Worm (Caenorhabditis elegans): ENCODE data around the gene gcy-13.

DNA sequence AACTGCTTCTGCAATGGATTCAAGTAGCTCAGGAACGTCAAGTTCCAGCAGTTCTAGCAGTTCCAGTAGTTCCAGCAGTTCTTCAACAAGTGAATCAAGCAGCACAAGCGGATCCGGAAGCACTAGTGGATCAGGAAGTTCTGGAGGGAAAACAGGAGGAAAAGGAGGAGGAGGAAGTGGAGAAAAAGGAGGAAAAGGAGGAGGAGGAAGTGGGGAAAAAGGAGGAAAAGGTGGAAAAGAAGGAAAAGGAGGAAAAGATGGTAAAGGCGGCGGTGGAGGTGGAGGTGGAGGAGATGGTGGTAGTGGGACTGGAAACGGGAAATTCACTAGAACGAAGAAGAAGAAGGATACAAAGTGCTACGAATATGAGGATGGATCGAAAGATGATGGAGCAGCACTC, 37.2 kb upstream of the gcy-13 start:
- TF ChIP-seq lir-3 (tag; optimal IDR thresholded peaks at IDR 0.05; ENCODE audit: poor library complexity), result no peak
- TF ChIP-seq unc-62 (GFP tag; optimal IDR thresholded peaks at IDR 0.05), result no peak
- no peak for TF ChIP-seq lin-15B (tag; optimal IDR thresholded peaks at IDR 0.05)
- TF ChIP-seq pax-3 (tag; optimal IDR thresholded peaks at IDR 0.05), result no peak
- TF ChIP-seq elt-2 (tag; optimal IDR thresholded peaks at IDR 0.05), result no peak
- TF ChIP-seq nhr-76 (tag; optimal IDR thresholded peaks at IDR 0.05), result no peak
- no peak for TF ChIP-seq vab-15 (tag; optimal IDR thresholded peaks at IDR 0.05)
- no peak for TF ChIP-seq blmp-1 (tag; optimal IDR thresholded peaks at IDR 0.05)
- TF ChIP-seq nhr-20 (tag; optimal IDR thresholded peaks at IDR 0.05), result no peak
- TF ChIP-seq tlp-1 (tag; optimal IDR thresholded peaks at IDR 0.05), result no peak
- no peak for TF ChIP-seq dpl-1 (GFP tag; optimal IDR thresholded peaks at IDR 0.05)
- no peak for TF ChIP-seq nhr-237 (tag; optimal IDR thresholded peaks at IDR 0.05)
- TF ChIP-seq skn-1 (tag; optimal IDR thresholded peaks at IDR 0.05), result no peak
- no peak for TF ChIP-seq ama-1 (optimal IDR thresholded peaks at IDR 0.05)

All from whole organism, L1 larva.